Worm (Caenorhabditis elegans) whole organism, midembryonic: ENCODE measurements around the gene cwf-19L1.

Source experiments
- T22C8.4 ChIP-seq: fragments of 200-800 bp; sonication (Bioruptor generic); IDR thresholded peaks from 2 replicates; pipeline ENCODE4 v1.3.6; 2022; ENCODE audit warnings: missing genetic modification characterization, missing compliant biosample characterization
- flt-1 ChIP-seq: fragments of 200-800 bp; sonication (Bioruptor generic); IDR thresholded peaks from 2 replicates; pipeline ENCODE4 v1.3.6; 2022; ENCODE audit warnings: missing genetic modification characterization, missing compliant biosample characterization
- klf-2 ChIP-seq: fragments of 200-800 bp; sonication (Bioruptor generic); conservative IDR thresholded peaks from 2 replicates; pipeline ENCODE4 v1.3.6; 2022; ENCODE audit warnings: missing genetic modification reagents, missing genetic modification characterization, missing compliant biosample characterization
- tab-1 ChIP-seq: fragments of 200-800 bp; sonication (Bioruptor generic); IDR thresholded peaks from 2 replicates; pipeline ENCODE4 v1.3.6; 2022; ENCODE audit warnings: missing genetic modification characterization, missing compliant biosample characterization
- ztf-23 ChIP-seq: fragments of 200-800 bp; sonication (Bioruptor generic); IDR thresholded peaks from 2 replicates; pipeline ENCODE4 v1.3.6; 2022; ENCODE audit warnings: missing genetic modification reagents, missing genetic modification characterization, missing compliant biosample characterization
- ztf-29 ChIP-seq: fragments of 200-800 bp; sonication (Bioruptor generic); IDR thresholded peaks from 2 replicates; pipeline ENCODE4 v1.3.6; 2022; ENCODE audit warnings: missing genetic modification reagents, missing genetic modification characterization, missing compliant biosample characterization

DNA sequence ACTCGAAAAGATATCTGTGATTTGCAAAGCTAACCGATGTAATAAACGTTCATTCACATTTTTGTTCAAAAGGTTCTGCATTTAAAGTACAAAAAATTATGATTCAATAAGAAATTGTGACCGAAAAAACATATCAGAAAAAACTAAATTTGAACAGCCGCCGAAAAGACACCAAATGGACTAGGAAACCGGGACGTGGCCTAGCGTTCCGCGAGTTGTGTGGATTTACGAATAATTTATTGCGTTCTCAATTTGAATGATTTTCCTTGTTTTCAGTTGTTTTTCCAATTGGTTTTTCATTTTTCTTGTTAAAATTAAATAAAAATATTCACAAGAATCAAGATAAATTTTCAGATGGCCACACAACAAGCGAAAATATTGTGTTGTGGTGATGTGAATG is at the start of gene cwf-19L1:
- TF ChIP-seq ztf-29 (GFP tag; lab: Robert Waterston, UW) (no peak), tab-1 (GFP tag; lab: Robert Waterston, UW) (no peak), klf-2 (GFP tag; lab: Robert Waterston, UW) (no peak; the same call in 1 of the 2 replicates), T22C8.4 (GFP tag; lab: Robert Waterston, UW) (no peak), flt-1 (GFP tag; lab: Robert Waterston, UW) (no peak), ztf-23 (GFP tag; lab: Robert Waterston, UW) (0 out of 2 replicates have a peak, but pooled peaks have one; percentile 51)
